Worm (Caenorhabditis elegans): ENCODE results near the gene F55C10.4.

DNA sequence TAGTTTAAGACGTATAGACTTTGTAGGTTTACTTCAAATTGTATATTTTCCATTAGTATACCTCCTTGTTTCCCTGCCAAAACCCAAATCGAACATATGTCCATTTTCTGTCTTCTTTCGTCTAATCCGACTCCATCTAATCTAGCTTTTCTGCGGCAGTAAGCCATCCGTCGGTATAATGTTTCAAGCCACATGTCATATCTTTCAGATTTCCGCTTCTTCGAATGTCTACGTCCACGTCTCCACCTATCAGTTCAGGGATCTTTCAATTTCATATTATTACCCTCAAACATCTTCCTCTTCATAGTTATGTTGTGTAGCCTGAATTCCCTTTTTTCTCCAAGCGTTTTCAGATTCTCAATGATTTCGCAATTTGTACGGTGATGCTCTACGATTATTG, 42.4 kb upstream of the F55C10.4 start:
- TF ChIP-seq mep-1 (tag; optimal IDR thresholded peaks at IDR 0.05) (no peak), unc-39 (tag; optimal IDR thresholded peaks at IDR 0.05) (no peak), unc-62 (GFP tag; optimal IDR thresholded peaks at IDR 0.05) (no peak), nhr-2 (tag; optimal IDR thresholded peaks at IDR 0.05) (no peak), tbx-8 (GFP tag; optimal IDR thresholded peaks at IDR 0.05) (no peak), ces-1 (GFP tag; optimal IDR thresholded peaks at IDR 0.05) (no peak), pha-4 (tag; optimal IDR thresholded peaks at IDR 0.05) (no peak), drap-1 (GFP tag; optimal IDR thresholded peaks at IDR 0.05) (no peak), zip-8 (tag; optimal IDR thresholded peaks at IDR 0.05) (no peak), ztf-11 (tag; optimal IDR thresholded peaks at IDR 0.05) (no peak), mls-2 (tag; optimal IDR thresholded peaks at IDR 0.05) (no peak), ceh-39 (tag; optimal IDR thresholded peaks at IDR 0.05) (no peak)
